ENCODE assay signal across 4 worm cellular contexts in genomic region chrIII:3677378-3677777, ce11.
TF ChIP-seq lines count a peak whose summit lies in the region.

No protein-coding gene starts in this region.

TF ChIP-seq in whole organism, L2 larva, 48 proteins besides CTCF, POLR2A, EP300 and RAD21 (continues in another document):
- TF ChIP-seq mab-5 (tag; optimal IDR thresholded peaks at IDR 0.05; lab: Kevin White, UChicago): peak; percentile 90
- TF ChIP-seq elt-1 (tag; optimal IDR thresholded peaks at IDR 0.05; lab: Kevin White, UChicago): no peak
- peak; percentile 50 for TF ChIP-seq sem-4 (tag; optimal IDR thresholded peaks at IDR 0.05; lab: Kevin White, UChicago)
- no peak for TF ChIP-seq unc-39 (tag; optimal IDR thresholded peaks at IDR 0.05; lab: Kevin White, UChicago)
- peak; percentile 93 for TF ChIP-seq C34F6.9 (tag; optimal IDR thresholded peaks at IDR 0.05; lab: Kevin White, UChicago)
- TF ChIP-seq lin-39 (tag; optimal IDR thresholded peaks at IDR 0.05; lab: Kevin White, UChicago): no peak
- no peak for TF ChIP-seq dmd-4 (tag; optimal IDR thresholded peaks at IDR 0.05; lab: Kevin White, UChicago)
- peak; percentile 36 for TF ChIP-seq nhr-21 (tag; optimal IDR thresholded peaks at IDR 0.05; lab: Kevin White, UChicago)
- TF ChIP-seq lin-11 (tag; optimal IDR thresholded peaks at IDR 0.05; lab: Kevin White, UChicago): no peak
- TF ChIP-seq nhr-11 (tag; optimal IDR thresholded peaks at IDR 0.05; lab: Kevin White, UChicago): no peak
- no peak for TF ChIP-seq ceh-16 (tag; optimal IDR thresholded peaks at IDR 0.05; lab: Kevin White, UChicago)
- no peak for TF ChIP-seq mbf-1 (tag; optimal IDR thresholded peaks at IDR 0.05; lab: Kevin White, UChicago)
- no peak for TF ChIP-seq ztf-1 (GFP tag; conservative IDR thresholded peaks at IDR 0.05; lab: Robert Waterston, UW)
- TF ChIP-seq elt-3 (tag; optimal IDR thresholded peaks at IDR 0.05; lab: Kevin White, UChicago): no peak
- TF ChIP-seq fos-1 (tag; optimal IDR thresholded peaks at IDR 0.05; lab: Kevin White, UChicago): no peak
- peak; percentile 47 to 84 for TF ChIP-seq lsy-2 (tag; optimal IDR thresholded peaks at IDR 0.05; lab: Kevin White, UChicago)
- no peak for TF ChIP-seq skn-1 (tag; optimal IDR thresholded peaks at IDR 0.05; lab: Kevin White, UChicago)
- TF ChIP-seq aly-2 (tag; optimal IDR thresholded peaks at IDR 0.05; lab: Kevin White, UChicago): no peak
- no peak for TF ChIP-seq ama-1 (optimal IDR thresholded peaks at IDR 0.05; lab: Kevin White, UChicago)
- no peak for TF ChIP-seq nhr-23 (tag; optimal IDR thresholded peaks at IDR 0.05; lab: Kevin White, UChicago)
- peak; percentile 81 for TF ChIP-seq sma-9 (GFP tag; optimal IDR thresholded peaks at IDR 0.05; lab: Kevin White, UChicago)
- TF ChIP-seq sma-9 (tag; optimal IDR thresholded peaks at IDR 0.05; lab: Kevin White, UChicago): no peak
- TF ChIP-seq crh-2 (tag; optimal IDR thresholded peaks at IDR 0.05; lab: Kevin White, UChicago): peak; percentile 75
- TF ChIP-seq mdl-1 (tag; optimal IDR thresholded peaks at IDR 0.05; lab: Kevin White, UChicago): peak in 1 of 2 experiments; percentile 72

TF ChIP-seq in whole organism, L4 larva, 104 proteins besides CTCF, POLR2A, EP300 and RAD21 (continues in another document):
- TF ChIP-seq ctbp-1 (GFP tag; IDR thresholded peaks at IDR 0.05; lab: Robert Waterston, UW) (peak; percentile 80), lin-39 (tag; optimal IDR thresholded peaks at IDR 0.05; lab: Kevin White, UChicago) (peak; percentile 61), T26A8.4 (GFP tag; IDR thresholded peaks at IDR 0.05; lab: Robert Waterston, UW) (peak; percentile 50; the same call in 1 of the 2 replicates), sdz-12 (GFP tag; optimal IDR thresholded peaks at IDR 0.05; lab: Kevin White, UChicago) (no peak), lsy-2 (tag; optimal IDR thresholded peaks at IDR 0.05; lab: Kevin White, UChicago) (peak; percentile 60 to 81), pha-4 (GFP tag; IDR thresholded peaks at IDR 0.05; lab: Robert Waterston, UW) (peak; percentile 52), pha-4 (tag; optimal IDR thresholded peaks at IDR 0.05; lab: Kevin White, UChicago) (no peak), hlh-11 (tag; optimal IDR thresholded peaks at IDR 0.05; lab: Kevin White, UChicago) (peak; percentile 78), saeg-2 (GFP tag; IDR thresholded peaks at IDR 0.05; lab: Robert Waterston, UW) (peak; percentile 9; the same call in 1 of the 2 replicates), dve-1 (tag; optimal IDR thresholded peaks at IDR 0.05; lab: Kevin White, UChicago; ENCODE audit: insufficient read depth) (peak; percentile 32), F37D6.2 (tag; optimal IDR thresholded peaks at IDR 0.05; lab: Kevin White, UChicago) (peak; percentile 43), fos-1 (tag; optimal IDR thresholded peaks at IDR 0.05; lab: Kevin White, UChicago) (no peak), nhr-237 (tag; optimal IDR thresholded peaks at IDR 0.05; lab: Kevin White, UChicago) (no peak), set-16 (GFP tag; IDR thresholded peaks at IDR 0.05; lab: Robert Waterston, UW) (no peak), nhr-11 (tag; optimal IDR thresholded peaks at IDR 0.05; lab: Kevin White, UChicago) (peak; percentile 32), mdl-1 (tag; optimal IDR thresholded peaks at IDR 0.05; lab: Kevin White, UChicago) (peak in 1 of 2 experiments; percentile 56), ceh-20 (GFP tag; IDR thresholded peaks at IDR 0.05; lab: Robert Waterston, UW) (0 out of 2 replicates have a peak, but pooled peaks have one; percentile 52), mes-2 (tag; optimal IDR thresholded peaks at IDR 0.05; lab: Kevin White, UChicago; ENCODE audit: poor library complexity, severe bottlenecking) (peak; percentile 20), rbr-2 (tag; optimal IDR thresholded peaks at IDR 0.05; lab: Kevin White, UChicago) (peak; percentile 85), hlh-30 (tag; optimal IDR thresholded peaks at IDR 0.05; lab: Kevin White, UChicago; ENCODE audit: insufficient read depth) (peak; percentile 73), nhr-48 (tag; optimal IDR thresholded peaks at IDR 0.05; lab: Kevin White, UChicago) (peak; percentile 33), Y75B8A.6 (GFP tag; IDR thresholded peaks at IDR 0.05; lab: Robert Waterston, UW) (no peak), aha-1 (tag; lab: Kevin White, UChicago) (peak; percentile 94)

TF ChIP-seq in whole organism, late embryonic, 69 proteins besides CTCF, POLR2A, EP300 and RAD21:
- TF ChIP-seq ceh-45 (GFP tag; IDR thresholded peaks at IDR 0.05; lab: Robert Waterston, UW) (no peak), tbx-2 (tag; optimal IDR thresholded peaks at IDR 0.05; lab: Kevin White, UChicago) (peak; percentile 38), ceh-31 (tag; optimal IDR thresholded peaks at IDR 0.05; lab: Kevin White, UChicago) (peak; percentile 63), ceh-18 (tag; optimal IDR thresholded peaks at IDR 0.05; lab: Kevin White, UChicago) (peak; percentile 8), nfya-1 (tag; optimal IDR thresholded peaks at IDR 0.05; lab: Kevin White, UChicago) (peak; percentile 71), ets-4 (tag; optimal IDR thresholded peaks at IDR 0.05; lab: Kevin White, UChicago) (no peak), ceh-34 (tag; optimal IDR thresholded peaks at IDR 0.05; lab: Kevin White, UChicago) (peak; percentile 64), ceh-48 (tag; optimal IDR thresholded peaks at IDR 0.05; lab: Kevin White, UChicago) (peak; percentile 85), unc-55 (GFP tag; optimal IDR thresholded peaks at IDR 0.05; lab: Kevin White, UChicago) (peak; percentile 61), tbx-7 (tag; optimal IDR thresholded peaks at IDR 0.05; lab: Kevin White, UChicago) (no peak), pax-1 (tag; optimal IDR thresholded peaks at IDR 0.05; lab: Kevin White, UChicago) (peak; percentile 48), hlh-30 (tag; optimal IDR thresholded peaks at IDR 0.05; lab: Kevin White, UChicago; ENCODE audit: insufficient read depth) (no peak), ama-1 (optimal IDR thresholded peaks at IDR 0.05; lab: Kevin White, UChicago) (no peak), pqm-1 (tag; optimal IDR thresholded peaks at IDR 0.05; lab: Kevin White, UChicago) (no peak), hlh-8 (tag; optimal IDR thresholded peaks at IDR 0.05; lab: Kevin White, UChicago) (no peak), ref-2 (tag; optimal IDR thresholded peaks at IDR 0.05; lab: Kevin White, UChicago) (peak; percentile 28), Y22D7AL.16 (tag; optimal IDR thresholded peaks at IDR 0.05; lab: Kevin White, UChicago) (no peak), unc-42 (tag; optimal IDR thresholded peaks at IDR 0.05; lab: Kevin White, UChicago) (peak; percentile 29), ceh-2 (tag; optimal IDR thresholded peaks at IDR 0.05; lab: Kevin White, UChicago) (no peak), rnt-1 (tag; optimal IDR thresholded peaks at IDR 0.05; lab: Kevin White, UChicago) (no peak)
TF ChIP-seq in whole organism, late embryonic: peak in this region for 10.

TF ChIP-seq in whole organism, mixed stage, embryonic, 35 proteins besides CTCF, POLR2A, EP300 and RAD21:
- TF ChIP-seq pha-4 (tag; optimal IDR thresholded peaks at IDR 0.05; lab: Kevin White, UChicago): peak; percentile 63
- TF ChIP-seq ham-2 (GFP tag; optimal IDR thresholded peaks at IDR 0.05; lab: Kevin White, UChicago): no peak
- TF ChIP-seq lin-32 (GFP tag; optimal IDR thresholded peaks at IDR 0.05; lab: Kevin White, UChicago): no peak
- no peak for TF ChIP-seq nhr-237 (tag; optimal IDR thresholded peaks at IDR 0.05; lab: Kevin White, UChicago)
- no peak for TF ChIP-seq flh-1 (GFP tag; optimal IDR thresholded peaks at IDR 0.05; lab: Kevin White, UChicago)
- no peak for TF ChIP-seq tbx-8 (GFP tag; optimal IDR thresholded peaks at IDR 0.05; lab: Kevin White, UChicago)
- TF ChIP-seq elt-3 (tag; optimal IDR thresholded peaks at IDR 0.05; lab: Kevin White, UChicago): no peak
- TF ChIP-seq sptf-1 (tag; optimal IDR thresholded peaks at IDR 0.05; lab: Kevin White, UChicago): peak; percentile 60
- no peak for TF ChIP-seq ceh-83 (GFP tag; optimal IDR thresholded peaks at IDR 0.05; lab: Kevin White, UChicago)
- TF ChIP-seq zip-8 (tag; optimal IDR thresholded peaks at IDR 0.05; lab: Kevin White, UChicago): no peak
- TF ChIP-seq blmp-1 (tag; optimal IDR thresholded peaks at IDR 0.05; lab: Kevin White, UChicago): no peak
- no peak for TF ChIP-seq ztf-11 (tag; optimal IDR thresholded peaks at IDR 0.05; lab: Kevin White, UChicago)
- TF ChIP-seq unc-39 (tag; optimal IDR thresholded peaks at IDR 0.05; lab: Kevin White, UChicago): no peak
- no peak for TF ChIP-seq nhr-28 (tag; optimal IDR thresholded peaks at IDR 0.05; lab: Kevin White, UChicago)
- TF ChIP-seq unc-62 (GFP tag; optimal IDR thresholded peaks at IDR 0.05; lab: Kevin White, UChicago): no peak
- TF ChIP-seq snpc-4 (tag; optimal IDR thresholded peaks at IDR 0.05; lab: Kevin White, UChicago): no peak
- TF ChIP-seq nhr-76 (tag; optimal IDR thresholded peaks at IDR 0.05; lab: Kevin White, UChicago): no peak
- no peak for TF ChIP-seq sem-2 (GFP tag; optimal IDR thresholded peaks at IDR 0.05; lab: Kevin White, UChicago)
- no peak for TF ChIP-seq elt-1 (tag; optimal IDR thresholded peaks at IDR 0.05; lab: Kevin White, UChicago; ENCODE audit: borderline replicate concordance, insufficient read depth)
- no peak for TF ChIP-seq cnd-1 (tag; optimal IDR thresholded peaks at IDR 0.05; lab: Kevin White, UChicago)
- no peak for TF ChIP-seq nhr-2 (tag; optimal IDR thresholded peaks at IDR 0.05; lab: Kevin White, UChicago)
- TF ChIP-seq ces-1 (GFP tag; optimal IDR thresholded peaks at IDR 0.05; lab: Kevin White, UChicago): peak; percentile 79
- peak; percentile 36 for TF ChIP-seq hlh-1 (tag; optimal IDR thresholded peaks at IDR 0.05; lab: Kevin White, UChicago)
- TF ChIP-seq unc-120 (tag; optimal IDR thresholded peaks at IDR 0.05; lab: Kevin White, UChicago; ENCODE audit: poor library complexity, severe bottlenecking): peak; percentile 77
- TF ChIP-seq drap-1 (GFP tag; optimal IDR thresholded peaks at IDR 0.05; lab: Kevin White, UChicago): no peak
- TF ChIP-seq lsy-2 (tag; optimal IDR thresholded peaks at IDR 0.05; lab: Kevin White, UChicago): no peak
- TF ChIP-seq mep-1 (tag; optimal IDR thresholded peaks at IDR 0.05; lab: Kevin White, UChicago): peak; percentile 56
- no peak for TF ChIP-seq bed-3 (GFP tag; optimal IDR thresholded peaks at IDR 0.05; lab: Kevin White, UChicago)
- TF ChIP-seq mab-5 (tag; optimal IDR thresholded peaks at IDR 0.05; lab: Kevin White, UChicago): no peak
- peak; percentile 25 for TF ChIP-seq mls-2 (tag; optimal IDR thresholded peaks at IDR 0.05; lab: Kevin White, UChicago)
- no peak for TF ChIP-seq M03D4.4 (tag; optimal IDR thresholded peaks at IDR 0.05; lab: Kevin White, UChicago)
- TF ChIP-seq nhr-12 (tag; optimal IDR thresholded peaks at IDR 0.05; lab: Kevin White, UChicago): no peak
- TF ChIP-seq lin-13 (tag; optimal IDR thresholded peaks at IDR 0.05; lab: Kevin White, UChicago): no peak
- peak; percentile 25 for TF ChIP-seq ceh-39 (tag; optimal IDR thresholded peaks at IDR 0.05; lab: Kevin White, UChicago)
- TF ChIP-seq ceh-43 (GFP tag; optimal IDR thresholded peaks at IDR 0.05; lab: Kevin White, UChicago): no peak
TF ChIP-seq in whole organism, mixed stage, embryonic: peak in this region for 8.
